Worm (Caenorhabditis elegans) whole organism, L4 larva: ENCODE measurements around the gene C18G1.9.

ENCODE experiments used
- R02D3.7 ChIP-seq: fragments of 150-350 bp; sonication (generic microtip); optimal IDR thresholded peaks from 3 replicates; lab custom pipeline; 2014; ENCODE audit warnings: missing biosample characterization, missing genetic modification characterization
- aha-1 ChIP-seq: fragments of 150-350 bp; peaks from one replicate; lab custom pipeline; 2014; ENCODE audit warnings: missing biosample characterization, missing genetic modification characterization
- ceh-32 ChIP-seq: sonication (generic microtip); optimal IDR thresholded peaks from 2 replicates; lab custom pipeline; 2016; ENCODE audit warnings: mild to moderate bottlenecking, missing genetic modification characterization, missing compliant biosample characterization; ENCODE audit not compliant: poor library complexity
- ceh-82 ChIP-seq: sonication (generic microtip); optimal IDR thresholded peaks from 2 replicates; lab custom pipeline; 2017; ENCODE audit warnings: missing biosample characterization, missing genetic modification characterization
- daf-16 ChIP-seq, 3 experiments: sonication (generic microtip); optimal IDR thresholded peaks; 2 replicates each; lab custom pipeline; 2016 to 2017; ENCODE audit warnings: missing genetic modification characterization in 3 of 3, missing genetic modification reagents in 3 of 3, mild to moderate bottlenecking in 2 of 3, missing compliant biosample characterization in 2 of 3, missing biosample characterization in 1 of 3, moderate library complexity in 1 of 3
- egl-27 ChIP-seq: sonication (generic microtip); optimal IDR thresholded peaks from 3 replicates; lab custom pipeline; 2017; ENCODE audit warnings: missing biosample characterization, missing genetic modification reagents, missing genetic modification characterization
- fos-1 ChIP-seq: fragments of 150-350 bp; optimal IDR thresholded peaks from 2 replicates; lab custom pipeline; 2014; ENCODE audit warnings: missing biosample characterization, missing genetic modification characterization
- mdl-1 ChIP-seq, 2 experiments: fragments of 150-350 bp in 1 of 2; sonication (generic microtip) in 1 of 2; optimal IDR thresholded peaks; 2 replicates each; lab custom pipeline; 2014 to 2017; ENCODE audit warnings: missing biosample characterization in 2 of 2, missing genetic modification characterization in 2 of 2
- nhr-25 ChIP-seq: sonication (generic microtip); optimal IDR thresholded peaks from 2 replicates; lab custom pipeline; 2017; ENCODE audit warnings: missing genetic modification characterization, mild to moderate bottlenecking, missing compliant biosample characterization, antibody characterized with exemption, moderate library complexity, borderline replicate concordance; ENCODE audit not compliant: insufficient read depth
- nhr-28 ChIP-seq: fragments of 150-350 bp; optimal IDR thresholded peaks from 2 replicates; lab custom pipeline; 2014; ENCODE audit warnings: missing biosample characterization, missing genetic modification characterization
- snpc-4 ChIP-seq: fragments of 150-350 bp; optimal IDR thresholded peaks from 2 replicates; lab custom pipeline; 2014; ENCODE audit warnings: missing biosample characterization, missing genetic modification characterization
- zfp-3 ChIP-seq: fragments of 200-800 bp; sonication (Bioruptor generic); conservative IDR thresholded peaks from 2 replicates; pipeline ENCODE4 v1.3.6; 2022; ENCODE audit warnings: missing genetic modification reagents, missing genetic modification characterization, missing compliant biosample characterization
- ztf-7 ChIP-seq: fragments of 150-350 bp; optimal IDR thresholded peaks from 2 replicates; lab custom pipeline; 2014; ENCODE audit warnings: missing biosample characterization, missing genetic modification characterization

ce11 chrV:4775140-4775539 lies 5.6 kb upstream of the C18G1.9 start:
- no peak for TF ChIP-seq nhr-25 (tag; lab: Kevin White, UChicago)
- TF ChIP-seq egl-27 (tag; lab: Kevin White, UChicago) = no peak
- TF ChIP-seq ceh-82 (tag; lab: Kevin White, UChicago) = no peak
- TF ChIP-seq mdl-1 (tag; optimal IDR thresholded peaks at IDR 0.05; lab: Kevin White, UChicago) = no peak
- no peak for TF ChIP-seq daf-16 (GFP tag; optimal IDR thresholded peaks at IDR 0.05; lab: Kevin White, UChicago)
- no peak for TF ChIP-seq daf-16 (tag; optimal IDR thresholded peaks at IDR 0.05; lab: Kevin White, UChicago)
- no peak for TF ChIP-seq aha-1 (tag; lab: Kevin White, UChicago)
- TF ChIP-seq ceh-32 = no peak
- TF ChIP-seq nhr-28 (tag; lab: Kevin White, UChicago) = no peak
- TF ChIP-seq R02D3.7 (tag; lab: Kevin White, UChicago) = no peak
- TF ChIP-seq zfp-3 (GFP tag; lab: Robert Waterston, UW) = no peak
- TF ChIP-seq fos-1 (tag; lab: Kevin White, UChicago) = no peak
- no peak for TF ChIP-seq ztf-7 (tag; lab: Kevin White, UChicago)
- TF ChIP-seq snpc-4 (tag; lab: Kevin White, UChicago) = no peak
